Worm (Caenorhabditis elegans) whole organism, midembryonic: Measurements from ENCODE around the gene T25D1.2.

Source experiments
- T22C8.4 ChIP-seq: fragments of 200-800 bp; sonication (Bioruptor generic); IDR thresholded peaks from 2 replicates; pipeline ENCODE4 v1.3.6; 2022; ENCODE audit warnings: missing genetic modification characterization, missing compliant biosample characterization
- cog-1 ChIP-seq: sonication (generic microtip); optimal IDR thresholded peaks from 2 replicates; lab custom pipeline; 2016; ENCODE audit warnings: missing genetic modification characterization, missing compliant biosample characterization
- flt-1 ChIP-seq: fragments of 200-800 bp; sonication (Bioruptor generic); IDR thresholded peaks from 2 replicates; pipeline ENCODE4 v1.3.6; 2022; ENCODE audit warnings: missing genetic modification characterization, missing compliant biosample characterization
- klf-2 ChIP-seq: fragments of 200-800 bp; sonication (Bioruptor generic); conservative IDR thresholded peaks from 2 replicates; pipeline ENCODE4 v1.3.6; 2022; ENCODE audit warnings: missing genetic modification reagents, missing genetic modification characterization, missing compliant biosample characterization
- med-1 ChIP-seq: sonication (generic microtip); optimal IDR thresholded peaks from 2 replicates; lab custom pipeline; 2017; ENCODE audit warnings: missing genetic modification characterization, mild to moderate bottlenecking, missing compliant biosample characterization, antibody characterized with exemption, missing genetic modification reagents; ENCODE audit not compliant: insufficient read depth
- ref-1 ChIP-seq: fragments of 200-800 bp; sonication (Bioruptor generic); conservative IDR thresholded peaks from 2 replicates; pipeline ENCODE4 v1.3.6; 2022; ENCODE audit warnings: missing genetic modification reagents, missing genetic modification characterization, missing compliant biosample characterization
- tab-1 ChIP-seq: fragments of 200-800 bp; sonication (Bioruptor generic); IDR thresholded peaks from 2 replicates; pipeline ENCODE4 v1.3.6; 2022; ENCODE audit warnings: missing genetic modification characterization, missing compliant biosample characterization
- ztf-23 ChIP-seq: fragments of 200-800 bp; sonication (Bioruptor generic); IDR thresholded peaks from 2 replicates; pipeline ENCODE4 v1.3.6; 2022; ENCODE audit warnings: missing genetic modification reagents, missing genetic modification characterization, missing compliant biosample characterization
- ztf-29 ChIP-seq: fragments of 200-800 bp; sonication (Bioruptor generic); IDR thresholded peaks from 2 replicates; pipeline ENCODE4 v1.3.6; 2022; ENCODE audit warnings: missing genetic modification reagents, missing genetic modification characterization, missing compliant biosample characterization

The T25D1.2 gene

ce11 chrX:16487068-16487658 is 28.2 kb upstream of the T25D1.2 start, which contains the start of gene cah-3:
TSS of gene cah-3 (plus strand) at chrX:16487481.
- TF ChIP-seq ref-1 (GFP tag; lab: Robert Waterston, UW) (no peak), ztf-23 (GFP tag; lab: Robert Waterston, UW) (no peak), klf-2 (GFP tag; lab: Robert Waterston, UW) (no peak), ztf-29 (GFP tag; lab: Robert Waterston, UW) (no peak), tab-1 (no peak), med-1 (no peak), T22C8.4 (GFP tag; lab: Robert Waterston, UW) (no peak), flt-1 (GFP tag; lab: Robert Waterston, UW) (no peak), cog-1 (no peak)

ce11 chrX:16490753-16491152 is 24.6 kb upstream of the T25D1.2 start:
- TF ChIP-seq ztf-29 (GFP tag; lab: Robert Waterston, UW) = no peak
- TF ChIP-seq klf-2 (GFP tag; lab: Robert Waterston, UW) = no peak
- TF ChIP-seq flt-1 (GFP tag; lab: Robert Waterston, UW) = no peak
- no peak for TF ChIP-seq ref-1 (GFP tag; lab: Robert Waterston, UW)

ce11 chrX:16494630-16495029 is 20.7 kb upstream of the T25D1.2 start, which contains the start of gene K05G3.2:
TSS of gene K05G3.2 (plus strand) at chrX:16494930.
- TF ChIP-seq ztf-23 (GFP tag; lab: Robert Waterston, UW) (no peak), flt-1 (GFP tag; lab: Robert Waterston, UW) (no peak), ztf-29 (GFP tag; lab: Robert Waterston, UW) (no peak), cog-1 (no peak), T22C8.4 (GFP tag; lab: Robert Waterston, UW) (no peak), med-1 (no peak), klf-2 (GFP tag; lab: Robert Waterston, UW) (no peak), ref-1 (GFP tag; lab: Robert Waterston, UW) (no peak), tab-1 (no peak)

- no peak for TF ChIP-seq cog-1
- TF ChIP-seq med-1 = no peak
- TF ChIP-seq flt-1 (GFP tag; lab: Robert Waterston, UW) = no peak
- no peak for TF ChIP-seq ztf-29 (GFP tag; lab: Robert Waterston, UW)
- no peak for TF ChIP-seq ref-1 (GFP tag; lab: Robert Waterston, UW)
- TF ChIP-seq ztf-23 (GFP tag; lab: Robert Waterston, UW) = no peak
- no peak for TF ChIP-seq T22C8.4 (GFP tag; lab: Robert Waterston, UW)
- TF ChIP-seq tab-1 = no peak
Measured at ce11 chrX:16501032-16501431, 14.3 kb upstream of the T25D1.2 start, which contains the start of gene K05G3.1. TSS of gene K05G3.1 (plus strand) at chrX:16501332.

- TF ChIP-seq ztf-23 (GFP tag; lab: Robert Waterston, UW) (no peak), klf-2 (GFP tag; lab: Robert Waterston, UW) (no peak), tab-1 (no peak), T22C8.4 (GFP tag; lab: Robert Waterston, UW) (no peak), flt-1 (GFP tag; lab: Robert Waterston, UW) (no peak), cog-1 (no peak), med-1 (no peak), ztf-29 (GFP tag; lab: Robert Waterston, UW) (no peak), ref-1 (GFP tag; lab: Robert Waterston, UW) (no peak)
Measured at ce11 chrX:16502997-16503396, 12.4 kb upstream of the T25D1.2 start.

ce11 chrX:16505348-16505747 is 10.0 kb upstream of the T25D1.2 start, which contains the start of gene T25D1.3:
TSS of gene T25D1.3 (plus strand) at chrX:16505648.
- TF ChIP-seq cog-1 = no peak
- TF ChIP-seq med-1 = no peak
- TF ChIP-seq ztf-23 (GFP tag; lab: Robert Waterston, UW) = no peak
- no peak for TF ChIP-seq klf-2 (GFP tag; lab: Robert Waterston, UW)
- no peak for TF ChIP-seq T22C8.4 (GFP tag; lab: Robert Waterston, UW)
- TF ChIP-seq ref-1 (GFP tag; lab: Robert Waterston, UW) = no peak
- no peak for TF ChIP-seq ztf-29 (GFP tag; lab: Robert Waterston, UW)
- TF ChIP-seq tab-1 = no peak
- no peak for TF ChIP-seq flt-1 (GFP tag; lab: Robert Waterston, UW)

- TF ChIP-seq cog-1 (no peak), tab-1 (no peak), T22C8.4 (GFP tag; lab: Robert Waterston, UW) (no peak), flt-1 (GFP tag; lab: Robert Waterston, UW) (no peak), klf-2 (GFP tag; lab: Robert Waterston, UW) (no peak)
Measured at ce11 chrX:16518771-16519170, 3.4 kb downstream of the T25D1.2 start.

ce11 chrX:16519517-16519916 is 4.2 kb downstream of the T25D1.2 start, which contains the start of gene T25D1.1:
TSS of gene T25D1.1 (plus strand) at chrX:16519817.
- no peak for TF ChIP-seq cog-1
- no peak for TF ChIP-seq ref-1 (GFP tag; lab: Robert Waterston, UW)
- TF ChIP-seq med-1 = no peak
- TF ChIP-seq klf-2 (GFP tag; lab: Robert Waterston, UW) = no peak
- no peak for TF ChIP-seq flt-1 (GFP tag; lab: Robert Waterston, UW)
- TF ChIP-seq ztf-29 (GFP tag; lab: Robert Waterston, UW) = no peak
- TF ChIP-seq ztf-23 (GFP tag; lab: Robert Waterston, UW) = no peak
- TF ChIP-seq T22C8.4 (GFP tag; lab: Robert Waterston, UW) = no peak
- TF ChIP-seq tab-1 = no peak

- no peak for TF ChIP-seq ztf-29 (GFP tag; lab: Robert Waterston, UW)
- no peak for TF ChIP-seq flt-1 (GFP tag; lab: Robert Waterston, UW)
- no peak for TF ChIP-seq med-1
- no peak for TF ChIP-seq cog-1
- TF ChIP-seq ztf-23 (GFP tag; lab: Robert Waterston, UW) = no peak
- no peak for TF ChIP-seq ref-1 (GFP tag; lab: Robert Waterston, UW)
Measured at ce11 chrX:16521722-16522121, 6.4 kb downstream of the T25D1.2 start.

ce11 chrX:16524310-16524709 is 8.9 kb downstream of the T25D1.2 start:
- TF ChIP-seq med-1 = no peak
- no peak for TF ChIP-seq ztf-29 (GFP tag; lab: Robert Waterston, UW)
- no peak for TF ChIP-seq ztf-23 (GFP tag; lab: Robert Waterston, UW)
